Worm (Caenorhabditis elegans): ENCODE data around the gene C04H4.1.

C04H4.1 gene

ce11 chrII:7991279-7991678 is 32.6 kb downstream of the C04H4.1 start:
- no peak for TF ChIP-seq ceh-14 (tag; optimal IDR thresholded peaks at IDR 0.05)
- TF ChIP-seq unc-42 (tag; optimal IDR thresholded peaks at IDR 0.05): peak; percentile 71

DNA sequence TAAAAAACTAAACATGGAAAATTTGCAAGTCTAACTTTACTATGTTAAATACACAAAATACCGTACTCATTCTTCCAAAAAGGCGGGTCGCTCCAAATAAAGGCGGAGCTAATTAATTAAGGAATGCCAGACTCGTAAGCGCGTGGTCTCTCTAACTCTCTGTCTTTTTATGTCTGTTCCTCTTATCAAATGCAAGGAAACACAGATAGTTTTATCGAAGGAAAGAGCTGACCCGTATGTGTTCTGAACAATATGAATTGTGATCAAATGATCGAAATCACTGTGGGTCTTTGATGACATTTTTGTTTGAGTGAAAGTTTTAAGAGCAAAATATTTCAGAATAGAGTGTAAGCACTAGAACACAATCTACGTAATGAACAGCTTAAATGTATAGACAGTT is 42.8 kb downstream of the C04H4.1 start:
- TF ChIP-seq ceh-2 (tag; optimal IDR thresholded peaks at IDR 0.05): no peak
- no peak for TF ChIP-seq F13H6.1 (tag; optimal IDR thresholded peaks at IDR 0.05)
- no peak for TF ChIP-seq T23F11.4 (GFP tag; optimal IDR thresholded peaks at IDR 0.05)
- no peak for TF ChIP-seq gmeb-2 (tag; optimal IDR thresholded peaks at IDR 0.05)
- TF ChIP-seq rnt-1 (tag; optimal IDR thresholded peaks at IDR 0.05): no peak
- no peak for TF ChIP-seq C08G9.2 (tag; optimal IDR thresholded peaks at IDR 0.05)

DNA sequence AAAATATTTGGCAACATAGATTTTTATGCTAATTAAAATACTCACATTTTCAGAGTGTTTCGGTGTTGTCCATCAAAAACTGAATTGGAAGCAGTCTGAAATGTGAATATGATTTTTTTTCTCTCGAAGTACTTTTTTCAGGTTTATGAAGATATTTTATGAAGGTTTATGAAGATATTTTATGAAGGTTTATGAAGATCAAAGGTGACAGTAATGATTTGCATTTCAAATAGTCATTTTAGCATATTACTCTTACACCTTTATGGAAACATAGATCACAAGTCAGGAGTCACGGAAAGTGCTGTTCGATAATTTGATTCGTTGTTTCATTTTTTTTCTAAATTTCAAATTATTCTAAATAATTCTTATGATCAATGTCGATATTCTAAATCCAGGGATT is 45.5 kb downstream of the C04H4.1 start, which contains the start of gene pgp-11:
pgp-11 (minus strand) TSS at position 101 of the 400 bp plus-strand sequence.
- no peak for TF ChIP-seq unc-86 (tag; optimal IDR thresholded peaks at IDR 0.05)
- TF ChIP-seq zip-5 (tag; optimal IDR thresholded peaks at IDR 0.05): no peak
- TF ChIP-seq ceh-22 (tag; optimal IDR thresholded peaks at IDR 0.05): no peak
- no peak for TF ChIP-seq ahr-1 (tag; optimal IDR thresholded peaks at IDR 0.05)
- TF ChIP-seq ama-1 (optimal IDR thresholded peaks at IDR 0.05): no peak

DNA sequence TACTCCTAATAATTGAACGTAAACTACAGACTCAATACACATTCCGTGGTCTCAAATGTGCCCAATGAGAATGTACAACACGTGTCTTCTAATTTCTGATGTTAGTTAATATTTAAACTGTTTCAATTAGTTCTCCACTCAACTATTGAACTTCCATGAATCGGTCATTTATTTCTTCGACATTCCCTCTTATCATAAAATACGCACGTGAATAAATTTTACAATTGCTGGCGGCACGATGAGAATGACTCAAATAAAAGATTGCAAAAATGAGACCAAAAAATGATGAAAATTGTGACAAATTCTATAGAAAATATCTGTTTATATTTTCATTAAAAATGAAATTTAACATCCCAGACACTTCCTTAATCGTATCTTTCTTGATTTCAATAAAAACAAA is 46.1 kb downstream of the C04H4.1 start:
- TF ChIP-seq che-1 (tag; optimal IDR thresholded peaks at IDR 0.05) (no peak), ceh-19 (GFP tag; optimal IDR thresholded peaks at IDR 0.05) (no peak), unc-55 (GFP tag; optimal IDR thresholded peaks at IDR 0.05) (no peak), K02D7.2 (tag; optimal IDR thresholded peaks at IDR 0.05) (no peak), nfya-1 (tag; optimal IDR thresholded peaks at IDR 0.05) (no peak), unc-3 (GFP tag; conservative IDR thresholded peaks at IDR 0.05) (no peak), unc-3 (tag; optimal IDR thresholded peaks at IDR 0.05) (no peak), syd-9 (tag; optimal IDR thresholded peaks at IDR 0.05) (no peak)

DNA sequence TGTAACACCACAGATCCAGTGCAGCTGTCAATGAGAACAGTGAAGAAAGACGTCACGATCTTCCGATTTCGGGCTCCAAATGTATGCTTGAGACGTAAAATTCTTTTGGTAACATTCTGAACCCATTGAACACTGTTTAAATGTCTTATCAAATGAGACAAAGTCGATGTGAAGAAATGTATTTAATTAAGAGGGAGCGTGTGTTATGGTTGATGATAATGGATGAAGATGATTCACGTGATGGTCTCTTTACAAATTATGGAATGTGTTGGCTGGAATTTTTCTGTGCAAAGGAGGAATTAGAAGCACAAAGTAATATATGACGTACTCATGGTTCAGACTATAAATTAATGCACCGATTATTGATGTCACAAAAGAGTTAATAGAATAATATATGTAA is 48.3 kb downstream of the C04H4.1 start:
- no peak for TF ChIP-seq ceh-19 (GFP tag; optimal IDR thresholded peaks at IDR 0.05)
- TF ChIP-seq elt-2 (tag; optimal IDR thresholded peaks at IDR 0.05): no peak
- TF ChIP-seq unc-55 (GFP tag; optimal IDR thresholded peaks at IDR 0.05): no peak
- no peak for TF ChIP-seq ceh-48 (tag; optimal IDR thresholded peaks at IDR 0.05)
- no peak for TF ChIP-seq ref-2 (tag; optimal IDR thresholded peaks at IDR 0.05)
- TF ChIP-seq ceh-34 (tag; optimal IDR thresholded peaks at IDR 0.05): no peak
- no peak for TF ChIP-seq C38D4.7 (GFP tag; optimal IDR thresholded peaks at IDR 0.05)
- TF ChIP-seq ama-1 (optimal IDR thresholded peaks at IDR 0.05): no peak

DNA sequence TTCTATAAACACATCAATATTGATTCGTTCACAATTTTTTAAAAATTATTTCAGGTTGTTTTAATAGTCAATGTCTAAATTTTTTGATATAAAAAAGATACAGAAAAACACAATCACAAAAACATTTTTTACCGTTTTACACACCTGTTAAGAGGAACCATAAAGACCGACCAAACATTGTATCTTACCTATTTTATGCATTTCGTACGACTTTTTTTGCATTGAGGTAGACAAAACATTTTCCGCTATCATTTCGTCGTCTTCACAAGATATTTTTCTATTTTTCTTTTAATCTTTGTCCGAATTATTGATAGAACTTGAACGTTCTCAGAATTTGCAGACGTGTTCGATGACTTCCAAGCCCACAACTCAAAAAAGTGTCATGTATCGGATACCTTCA is 49.7 kb downstream of the C04H4.1 start, which contains the start of gene glna-2:
glna-2 (plus strand) TSS at position 301 of the 400 bp plus-strand sequence.
- TF ChIP-seq hlh-13 (GFP tag; optimal IDR thresholded peaks at IDR 0.05): no peak
- TF ChIP-seq pros-1 (tag; optimal IDR thresholded peaks at IDR 0.05): no peak
- TF ChIP-seq hlh-6 (tag; optimal IDR thresholded peaks at IDR 0.05): no peak
- TF ChIP-seq ceh-30 (tag; optimal IDR thresholded peaks at IDR 0.05): no peak
- no peak for TF ChIP-seq sox-2 (GFP tag; IDR thresholded peaks at IDR 0.05)
- TF ChIP-seq fax-1 (tag; optimal IDR thresholded peaks at IDR 0.05): no peak
- no peak for TF ChIP-seq dve-1 (tag; optimal IDR thresholded peaks at IDR 0.05)
- no peak for TF ChIP-seq ref-2 (tag; optimal IDR thresholded peaks at IDR 0.05)
- no peak for TF ChIP-seq nhr-232 (tag; optimal IDR thresholded peaks at IDR 0.05)
- TF ChIP-seq ttx-3 (tag; optimal IDR thresholded peaks at IDR 0.05): no peak
- no peak for TF ChIP-seq F13H6.1 (tag; optimal IDR thresholded peaks at IDR 0.05)
- TF ChIP-seq pqm-1 (tag; optimal IDR thresholded peaks at IDR 0.05): no peak
- no peak for TF ChIP-seq ceh-31 (tag; optimal IDR thresholded peaks at IDR 0.05)
- TF ChIP-seq hlh-15 (tag; optimal IDR thresholded peaks at IDR 0.05): no peak
- TF ChIP-seq pha-4 (tag; optimal IDR thresholded peaks at IDR 0.05): no peak
- no peak for TF ChIP-seq unc-42 (tag; optimal IDR thresholded peaks at IDR 0.05)
- no peak for TF ChIP-seq tbx-2 (tag; optimal IDR thresholded peaks at IDR 0.05)
- TF ChIP-seq pax-1 (tag; optimal IDR thresholded peaks at IDR 0.05): no peak
- no peak for TF ChIP-seq unc-3 (GFP tag; conservative IDR thresholded peaks at IDR 0.05)
- TF ChIP-seq unc-3 (tag; optimal IDR thresholded peaks at IDR 0.05): no peak
